Fruit fly (Drosophila melanogaster) whole organism, embryonic: Measurements from ENCODE around the gene CG3902.

Experiments
- Atf3 ChIP-seq: fragments of 200-800 bp; sonication (Bioruptor generic); optimal IDR thresholded peaks from 3 replicates; lab custom pipeline; 2016; ENCODE audit warnings: missing biosample characterization, missing genetic modification characterization
- CG10366 ChIP-seq: fragments of 200-800 bp; sonication (Bioruptor generic); IDR thresholded peaks from 2 replicates; pipeline ENCODE4 v1.3.6; 2022; ENCODE audit warnings: missing biosample characterization, missing genetic modification characterization
- CG10959 ChIP-seq: fragments of 200-800 bp; sonication (Bioruptor generic); IDR thresholded peaks from 2 replicates; pipeline ENCODE4 v1.3.6; 2022; ENCODE audit warnings: missing biosample characterization, missing genetic modification characterization
- CG11093 ChIP-seq: fragments of 200-800 bp; sonication (Bioruptor generic); IDR thresholded peaks from 3 replicates; pipeline ENCODE4 v1.3.6; 2022; ENCODE audit warnings: missing biosample characterization, missing genetic modification characterization
- CG11247 ChIP-seq: fragments of 200-800 bp; sonication (Bioruptor generic); IDR thresholded peaks from 2 replicates; pipeline ENCODE4 v1.3.6; 2022; ENCODE audit warnings: missing biosample characterization, missing genetic modification characterization
- CG12071 ChIP-seq: fragments of 200-800 bp; sonication (Bioruptor generic); optimal IDR thresholded peaks from 3 replicates; lab custom pipeline; 2018; ENCODE audit warnings: missing biosample characterization, mild to moderate bottlenecking, missing genetic modification characterization
- CG12769 ChIP-seq: fragments of 200-800 bp; sonication (Bioruptor generic); optimal IDR thresholded peaks from 2 replicates; lab custom pipeline; 2019; ENCODE audit warnings: missing biosample characterization, mild to moderate bottlenecking, missing genetic modification characterization, moderate library complexity
- CG14050 ChIP-seq: fragments of 200-800 bp; sonication (Bioruptor generic); IDR thresholded peaks from 3 replicates; pipeline ENCODE4 v1.3.6; 2022; ENCODE audit warnings: missing biosample characterization, missing genetic modification characterization
- CG15011 ChIP-seq: fragments of 200-800 bp; sonication (Bioruptor generic); optimal IDR thresholded peaks from 3 replicates; lab custom pipeline; 2018; ENCODE audit warnings: missing biosample characterization, mild to moderate bottlenecking, missing genetic modification characterization
- CG16863 ChIP-seq: fragments of 200-800 bp; sonication (Bioruptor generic); optimal IDR thresholded peaks from 3 replicates; lab custom pipeline; 2016; ENCODE audit warnings: missing biosample characterization, missing genetic modification characterization
- CG17385 ChIP-seq: fragments of 200-800 bp; sonication (Bioruptor generic); optimal IDR thresholded peaks from 3 replicates; lab custom pipeline; 2018; ENCODE audit warnings: missing biosample characterization, mild to moderate bottlenecking, missing genetic modification characterization
- CG17568 ChIP-seq: fragments of 200-800 bp; sonication (Bioruptor generic); optimal IDR thresholded peaks from 2 replicates; lab custom pipeline; 2018; ENCODE audit warnings: missing biosample characterization, mild to moderate bottlenecking, missing genetic modification characterization, moderate library complexity
- CG30403 ChIP-seq: fragments of 200-800 bp; sonication (Bioruptor generic); optimal IDR thresholded peaks from 3 replicates; lab custom pipeline; 2016; ENCODE audit warnings: missing biosample characterization, missing genetic modification characterization
- CG31365 ChIP-seq: fragments of 200-800 bp; sonication (Bioruptor generic); optimal IDR thresholded peaks from 2 replicates; lab custom pipeline; 2018; ENCODE audit warnings: missing biosample characterization, mild to moderate bottlenecking, missing genetic modification characterization
- CG3163 ChIP-seq: fragments of 200-800 bp; sonication (Bioruptor generic); optimal IDR thresholded peaks from 3 replicates; lab custom pipeline; 2016; ENCODE audit warnings: missing biosample characterization, missing genetic modification characterization
- CG33213 ChIP-seq: fragments of 200-800 bp; sonication (Bioruptor generic); optimal IDR thresholded peaks from 3 replicates; lab custom pipeline; 2016; ENCODE audit warnings: missing biosample characterization, missing genetic modification characterization
- CG4360 ChIP-seq: fragments of 200-800 bp; sonication (Bioruptor generic); IDR thresholded peaks from 2 replicates; pipeline ENCODE4 v1.3.6; 2022; ENCODE audit warnings: missing biosample characterization, missing genetic modification characterization
- CG6175 ChIP-seq: fragments of 200-800 bp; sonication (Bioruptor generic); IDR thresholded peaks from 3 replicates; pipeline ENCODE4 v1.3.6; 2022; ENCODE audit warnings: missing biosample characterization, missing genetic modification characterization
- CG6689 ChIP-seq: fragments of 200-800 bp; sonication (Bioruptor generic); IDR thresholded peaks from 2 replicates; pipeline ENCODE4 v1.3.6; 2022; ENCODE audit warnings: missing biosample characterization, missing genetic modification characterization
- CG6791 ChIP-seq: fragments of 200-800 bp; sonication (Bioruptor generic); IDR thresholded peaks from 3 replicates; pipeline ENCODE4 v1.3.6; 2022; ENCODE audit warnings: missing biosample characterization, missing genetic modification characterization; ENCODE audit not compliant: partially characterized antibody
- CG8944 ChIP-seq: fragments of 200-800 bp; sonication (Bioruptor generic); optimal IDR thresholded peaks from 3 replicates; lab custom pipeline; 2016; ENCODE audit warnings: missing biosample characterization, missing genetic modification characterization
- CHES-1-like ChIP-seq: fragments of 200-800 bp; sonication (Bioruptor generic); optimal IDR thresholded peaks from 2 replicates; lab custom pipeline; 2016; ENCODE audit warnings: missing biosample characterization, missing genetic modification characterization
- Deaf1 ChIP-seq: fragments of 200-800 bp; optimal IDR thresholded peaks from 3 replicates; lab custom pipeline; 2019; ENCODE audit warnings: missing biosample characterization, mild to moderate bottlenecking, missing genetic modification characterization, moderate library complexity
- Dll ChIP-seq: fragments of 200-800 bp; sonication (Bioruptor generic); IDR thresholded peaks from 4 replicates; pipeline ENCODE4 v1.3.6; 2022; ENCODE audit warnings: missing biosample characterization, missing genetic modification characterization; ENCODE audit not compliant: partially characterized antibody
- Eip74EF ChIP-seq, 2 experiments: fragments of 200-800 bp in 1 of 2; fragments of >200 bp in 1 of 2; sonication (Bioruptor generic) in 1 of 2; optimal IDR thresholded peaks; 2 replicates each; lab custom pipeline; 2017 to 2019; ENCODE audit warnings: missing biosample characterization in 2 of 2, missing genetic modification characterization in 2 of 2, mild to moderate bottlenecking in 1 of 2, moderate library complexity in 1 of 2
- H15 ChIP-seq: fragments of 200-800 bp; sonication (Bioruptor generic); IDR thresholded peaks from 3 replicates; pipeline ENCODE4 v1.3.6; 2022; ENCODE audit warnings: missing biosample characterization, missing genetic modification characterization
- Lim3 ChIP-seq: fragments of 200-800 bp; sonication (Bioruptor generic); IDR thresholded peaks from 2 replicates; pipeline ENCODE4 v1.3.6; 2022; ENCODE audit warnings: missing biosample characterization, missing genetic modification characterization
- Med ChIP-seq: fragments of 200-800 bp; sonication (Bioruptor generic); peaks from one replicate; lab custom pipeline; 2016; ENCODE audit warnings: missing biosample characterization, missing genetic modification characterization, mild to moderate bottlenecking, inconsistent platforms, moderate library complexity
- Meics ChIP-seq: fragments of 200-800 bp; sonication (Bioruptor generic); optimal IDR thresholded peaks from 2 replicates; lab custom pipeline; 2017; ENCODE audit warnings: missing biosample characterization, mild to moderate bottlenecking, missing genetic modification characterization
- NFAT ChIP-seq: fragments of 200-800 bp; sonication (Bioruptor generic); IDR thresholded peaks from 2 replicates; pipeline ENCODE4 v1.3.6; 2022; ENCODE audit warnings: missing biosample characterization, missing genetic modification characterization
- Nf-YB ChIP-seq: fragments of 200-800 bp; sonication (Bioruptor generic); optimal IDR thresholded peaks from 3 replicates; lab custom pipeline; 2019; ENCODE audit warnings: missing biosample characterization, mild to moderate bottlenecking, missing genetic modification characterization, moderate library complexity
- Ravus ChIP-seq: fragments of 200-800 bp; sonication (Bioruptor generic); IDR thresholded peaks from 2 replicates; pipeline ENCODE4 v1.3.6; 2022; ENCODE audit warnings: missing biosample characterization, missing genetic modification characterization
- Rfx ChIP-seq: fragments of 200-800 bp; sonication (Bioruptor generic); IDR thresholded peaks from 2 replicates; pipeline ENCODE4 v1.3.6; 2022; ENCODE audit warnings: missing biosample characterization, missing genetic modification characterization
- Spps ChIP-seq: fragments of 200-800 bp; sonication (Bioruptor generic); optimal IDR thresholded peaks from 2 replicates; lab custom pipeline; 2018; ENCODE audit warnings: missing biosample characterization, mild to moderate bottlenecking, missing genetic modification characterization
- YL-1 ChIP-seq: fragments of 200-800 bp; sonication (Bioruptor generic); optimal IDR thresholded peaks from 3 replicates; lab custom pipeline; 2017; ENCODE audit warnings: missing biosample characterization, mild to moderate bottlenecking, missing genetic modification characterization
- amos ChIP-seq: fragments of 200-800 bp; sonication (Bioruptor generic); IDR thresholded peaks from 2 replicates; pipeline ENCODE4 v1.3.6; 2022; ENCODE audit warnings: missing biosample characterization, missing genetic modification characterization; ENCODE audit not compliant: partially characterized antibody
- bab2 ChIP-seq: fragments of 200-800 bp; sonication (Bioruptor generic); optimal IDR thresholded peaks from 2 replicates; lab custom pipeline; 2016; ENCODE audit warnings: missing biosample characterization, missing genetic modification characterization
- chinmo ChIP-seq: fragments of 200-800 bp; sonication (Bioruptor generic); IDR thresholded peaks from 4 replicates; pipeline ENCODE4 v1.3.6; 2022; ENCODE audit warnings: missing biosample characterization, missing genetic modification characterization; ENCODE audit not compliant: partially characterized antibody
- chn ChIP-seq: fragments of 200-800 bp; sonication (Bioruptor generic); optimal IDR thresholded peaks from 2 replicates; lab custom pipeline; 2016; ENCODE audit warnings: missing biosample characterization, missing genetic modification characterization
- crp ChIP-seq, 2 experiments: fragments of 200-800 bp; sonication (Bioruptor generic); optimal IDR thresholded peaks; 2 replicates in 1 of 2; 3 replicates in 1 of 2; lab custom pipeline; 2017; ENCODE audit warnings: missing biosample characterization in 2 of 2, missing genetic modification characterization in 2 of 2, mild to moderate bottlenecking in 1 of 2, moderate library complexity in 1 of 2
- eyg ChIP-seq: fragments of 200-800 bp; sonication (Bioruptor generic); optimal IDR thresholded peaks from 3 replicates; lab custom pipeline; 2016; ENCODE audit warnings: missing biosample characterization, missing genetic modification characterization
- gcm2 ChIP-seq: fragments of 200-800 bp; sonication (Bioruptor generic); optimal IDR thresholded peaks from 2 replicates; lab custom pipeline; 2016; ENCODE audit warnings: missing biosample characterization, missing genetic modification characterization
- grn ChIP-seq: fragments of 200-800 bp; sonication (Bioruptor generic); optimal IDR thresholded peaks from 3 replicates; lab custom pipeline; 2017; ENCODE audit warnings: missing biosample characterization, missing genetic modification characterization
- gsb ChIP-seq: fragments of 200-800 bp; sonication (Bioruptor generic); IDR thresholded peaks from 2 replicates; pipeline ENCODE4 v1.3.6; 2022; ENCODE audit warnings: missing biosample characterization, missing genetic modification characterization
- her ChIP-seq: fragments of 200-800 bp; sonication (Bioruptor generic); optimal IDR thresholded peaks from 2 replicates; lab custom pipeline; 2016; ENCODE audit warnings: missing biosample characterization, missing genetic modification characterization
- otp ChIP-seq: fragments of 200-800 bp; sonication (Bioruptor generic); IDR thresholded peaks from 3 replicates; pipeline ENCODE4, ENCODE4 v1.3.6; 2022; ENCODE audit warnings: missing biosample characterization, missing genetic modification characterization
- sd ChIP-seq: fragments of 200-800 bp; sonication (Bioruptor generic); optimal IDR thresholded peaks from 3 replicates; lab custom pipeline; 2018; ENCODE audit warnings: missing biosample characterization, mild to moderate bottlenecking, missing genetic modification characterization, moderate library complexity
- tio ChIP-seq: fragments of 200-800 bp; sonication (Bioruptor generic); optimal IDR thresholded peaks from 2 replicates; lab custom pipeline; 2017; ENCODE audit warnings: missing biosample characterization, missing genetic modification characterization, inconsistent platforms
- tup ChIP-seq: fragments of 200-800 bp; sonication (Bioruptor generic); optimal IDR thresholded peaks from 2 replicates; lab custom pipeline; 2016; ENCODE audit warnings: missing biosample characterization, mild to moderate bottlenecking, missing genetic modification characterization, moderate library complexity
- unc-4 ChIP-seq: fragments of 200-800 bp; sonication (Bioruptor generic); IDR thresholded peaks from 2 replicates; pipeline ENCODE4 v1.3.6; 2022; ENCODE audit warnings: missing biosample characterization, missing genetic modification characterization; ENCODE audit not compliant: partially characterized antibody
- vvl ChIP-seq: fragments of 200-800 bp; sonication (Bioruptor generic); IDR thresholded peaks from 2 replicates; pipeline ENCODE4 v1.3.6; 2022; ENCODE audit warnings: missing biosample characterization, missing genetic modification characterization

Gene CG3902

dm6 chr3L:18898086-18898470 lies at the start of gene CG3902 (continued):
- TF ChIP-seq Rfx (GFP tag; lab: Robert Waterston, UW) = peak; percentile 44; the same call in 1 of the 2 replicates
- peak; percentile 82 for TF ChIP-seq CG12769
- TF ChIP-seq otp (GFP tag; lab: Robert Waterston, UW) = no peak
- peak; percentile 46 for TF ChIP-seq Meics (GFP tag; lab: Kevin White, UChicago)
- no peak for TF ChIP-seq CG6175 (GFP tag; lab: Robert Waterston, UW)
- peak; percentile 43; the same call in 1 of the 2 replicates for TF ChIP-seq amos (GFP tag; lab: Robert Waterston, UW)
- TF ChIP-seq CG17568 (GFP tag; lab: Kevin White, UChicago) = peak; percentile 49
- no peak for TF ChIP-seq CG30403 (GFP tag; lab: Kevin White, UChicago)
- TF ChIP-seq gcm2 (GFP tag; lab: Kevin White, UChicago) = peak; percentile 32
- TF ChIP-seq grn (GFP tag; lab: Kevin White, UChicago) = peak; percentile 84
- no peak for TF ChIP-seq CG3163 (GFP tag; lab: Kevin White, UChicago)
- no peak for TF ChIP-seq CG11093 (GFP tag; lab: Robert Waterston, UW)
- no peak for TF ChIP-seq Nf-YB (GFP tag; lab: Kevin White, UChicago)
- TF ChIP-seq CG17385 = peak; percentile 28
- TF ChIP-seq Eip74EF (GFP tag; optimal IDR thresholded peaks at IDR 0.05; lab: Kevin White, UChicago) = peak in 1 of 2 experiments; percentile 19
- TF ChIP-seq CG31365 = peak; percentile 25
- no peak for TF ChIP-seq H15
- TF ChIP-seq CG11247 (GFP tag; lab: Robert Waterston, UW) = 0 out of 2 replicates have a peak, but pooled peaks have one; percentile 28
- TF ChIP-seq eyg (GFP tag; lab: Kevin White, UChicago) = no peak
- no peak for TF ChIP-seq CG15011 (GFP tag; lab: Kevin White, UChicago)
- TF ChIP-seq bab2 (GFP tag; lab: Kevin White, UChicago) = no peak
- TF ChIP-seq YL-1 = peak; percentile 9
- peak; percentile 92 for TF ChIP-seq Med
- TF ChIP-seq Atf3 (GFP tag; lab: Kevin White, UChicago) = no peak
- TF ChIP-seq chinmo (GFP tag; lab: Robert Waterston, UW) = peak; percentile 89; the same call in 2 of the 4 replicates
- no peak for TF ChIP-seq chn (GFP tag; lab: Kevin White, UChicago)
- peak; percentile 68 for TF ChIP-seq NFAT (GFP tag; lab: Robert Waterston, UW)
- peak; percentile 61 for TF ChIP-seq Deaf1
- TF ChIP-seq tup (GFP tag; lab: Kevin White, UChicago) = no peak
- no peak for TF ChIP-seq Spps (tag; lab: Kevin White, UChicago)
- no peak for TF ChIP-seq tio (GFP tag; lab: Kevin White, UChicago)
- peak; percentile 28; the same call in 1 of the 3 replicates for TF ChIP-seq CG14050 (GFP tag; lab: Robert Waterston, UW)
- TF ChIP-seq CG33213 = peak; percentile 7
- TF ChIP-seq Ravus = no peak
- TF ChIP-seq vvl (GFP tag; lab: Robert Waterston, UW) = peak; percentile 71
- no peak for TF ChIP-seq CG4360
- TF ChIP-seq CHES-1-like (GFP tag; lab: Kevin White, UChicago) = peak; percentile 28
- no peak for TF ChIP-seq CG8944 (GFP tag; lab: Kevin White, UChicago)
- peak; percentile 28; the same call in 1 of the 3 replicates for TF ChIP-seq CG6791 (GFP tag; lab: Robert Waterston, UW)
- TF ChIP-seq unc-4 (GFP tag; lab: Robert Waterston, UW) = no peak
- TF ChIP-seq Lim3 (GFP tag; lab: Robert Waterston, UW) = no peak
- TF ChIP-seq gsb (GFP tag; lab: Robert Waterston, UW) = no peak
- TF ChIP-seq CG10366 (GFP tag; lab: Robert Waterston, UW) = no peak
- TF ChIP-seq crp (GFP tag; optimal IDR thresholded peaks at IDR 0.05; lab: Kevin White, UChicago) = no peak
- peak; percentile 37 for TF ChIP-seq CG12071
- TF ChIP-seq CG6689 (GFP tag; lab: Robert Waterston, UW) = no peak
- no peak for TF ChIP-seq CG10959 (GFP tag; lab: Robert Waterston, UW)
- TF ChIP-seq sd (tag; lab: Kevin White, UChicago) = peak; percentile 7
- TF ChIP-seq Dll (GFP tag; lab: Robert Waterston, UW) = no peak
- no peak for TF ChIP-seq CG16863
- TF ChIP-seq her (GFP tag; lab: Kevin White, UChicago) = peak; percentile 24
